Worm (Caenorhabditis elegans) whole organism, midembryonic: ENCODE data around the gene glo-1.

Experiments
- T22C8.4 ChIP-seq: fragments of 200-800 bp; sonication (Bioruptor generic); IDR thresholded peaks from 2 replicates; pipeline ENCODE4 v1.3.6; 2022; ENCODE audit warnings: missing genetic modification characterization, missing compliant biosample characterization
- cog-1 ChIP-seq: sonication (generic microtip); optimal IDR thresholded peaks from 2 replicates; lab custom pipeline; 2016; ENCODE audit warnings: missing genetic modification characterization, missing compliant biosample characterization
- flt-1 ChIP-seq: fragments of 200-800 bp; sonication (Bioruptor generic); IDR thresholded peaks from 2 replicates; pipeline ENCODE4 v1.3.6; 2022; ENCODE audit warnings: missing genetic modification characterization, missing compliant biosample characterization
- klf-2 ChIP-seq: fragments of 200-800 bp; sonication (Bioruptor generic); conservative IDR thresholded peaks from 2 replicates; pipeline ENCODE4 v1.3.6; 2022; ENCODE audit warnings: missing genetic modification reagents, missing genetic modification characterization, missing compliant biosample characterization
- med-1 ChIP-seq: sonication (generic microtip); optimal IDR thresholded peaks from 2 replicates; lab custom pipeline; 2017; ENCODE audit warnings: missing genetic modification characterization, mild to moderate bottlenecking, missing compliant biosample characterization, antibody characterized with exemption, missing genetic modification reagents; ENCODE audit not compliant: insufficient read depth
- ref-1 ChIP-seq: fragments of 200-800 bp; sonication (Bioruptor generic); conservative IDR thresholded peaks from 2 replicates; pipeline ENCODE4 v1.3.6; 2022; ENCODE audit warnings: missing genetic modification reagents, missing genetic modification characterization, missing compliant biosample characterization
- tab-1 ChIP-seq: fragments of 200-800 bp; sonication (Bioruptor generic); IDR thresholded peaks from 2 replicates; pipeline ENCODE4 v1.3.6; 2022; ENCODE audit warnings: missing genetic modification characterization, missing compliant biosample characterization
- ztf-23 ChIP-seq: fragments of 200-800 bp; sonication (Bioruptor generic); IDR thresholded peaks from 2 replicates; pipeline ENCODE4 v1.3.6; 2022; ENCODE audit warnings: missing genetic modification reagents, missing genetic modification characterization, missing compliant biosample characterization
- ztf-29 ChIP-seq: fragments of 200-800 bp; sonication (Bioruptor generic); IDR thresholded peaks from 2 replicates; pipeline ENCODE4 v1.3.6; 2022; ENCODE audit warnings: missing genetic modification reagents, missing genetic modification characterization, missing compliant biosample characterization

The glo-1 gene

ce11 chrX:9882112-9882511 lies at the start of gene glo-1:
glo-1 (minus strand) TSS chrX:9882212.
- no peak for TF ChIP-seq T22C8.4
- no peak for TF ChIP-seq ztf-23 (GFP tag; lab: Robert Waterston, UW)
- TF ChIP-seq med-1 (GFP tag; lab: Kevin White, UChicago): no peak
- TF ChIP-seq flt-1 (GFP tag; lab: Robert Waterston, UW): no peak
- TF ChIP-seq cog-1: no peak
- TF ChIP-seq tab-1: no peak
- no peak for TF ChIP-seq klf-2 (GFP tag; lab: Robert Waterston, UW)
- no peak for TF ChIP-seq ztf-29 (GFP tag; lab: Robert Waterston, UW)
- TF ChIP-seq ref-1 (GFP tag; lab: Robert Waterston, UW): no peak

DNA sequence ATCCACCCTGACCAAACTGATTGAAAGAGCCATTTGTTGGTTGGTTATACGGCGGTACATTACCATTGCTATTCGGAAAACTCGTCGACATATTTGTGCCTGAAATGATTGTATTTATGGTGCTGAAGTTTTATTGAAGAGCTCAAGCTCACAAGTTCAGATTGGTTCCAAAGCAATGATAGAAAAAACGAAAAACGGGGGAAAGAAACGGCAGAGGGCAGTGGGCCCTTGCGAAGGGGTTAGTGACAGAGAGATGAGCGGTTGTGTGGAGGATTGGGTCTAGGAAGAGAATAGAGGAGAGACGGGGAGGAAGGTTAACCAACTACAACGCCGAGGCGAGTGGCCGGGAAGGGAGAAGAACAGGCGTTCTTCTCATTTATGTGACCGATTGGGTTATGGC lies 49.4 kb upstream of the glo-1 start, which contains the start of gene nra-3:
nra-3 (minus strand) TSS at position 101 of the 400 bp plus-strand sequence.
- TF ChIP-seq ztf-29 (GFP tag; lab: Robert Waterston, UW) (no peak), ztf-23 (GFP tag; lab: Robert Waterston, UW) (peak; percentile 54; the same call in 1 of the 2 replicates)

- no peak for TF ChIP-seq ztf-29 (GFP tag; lab: Robert Waterston, UW)
- TF ChIP-seq klf-2 (GFP tag; lab: Robert Waterston, UW): no peak
- TF ChIP-seq T22C8.4: no peak
- TF ChIP-seq flt-1 (GFP tag; lab: Robert Waterston, UW): no peak
- no peak for TF ChIP-seq cog-1
- TF ChIP-seq tab-1: no peak
- no peak for TF ChIP-seq ztf-23 (GFP tag; lab: Robert Waterston, UW)
- TF ChIP-seq med-1 (GFP tag; lab: Kevin White, UChicago): no peak
- no peak for TF ChIP-seq ref-1 (GFP tag; lab: Robert Waterston, UW)
Observed at ce11 chrX:9927993-9928392, 46.0 kb upstream of the glo-1 start.

ce11 chrX:9924962-9925361 lies 43.0 kb upstream of the glo-1 start, which contains the start of gene ugt-23:
ugt-23 (minus strand) TSS chrX:9925173.
- TF ChIP-seq ref-1 (GFP tag; lab: Robert Waterston, UW): no peak
- no peak for TF ChIP-seq ztf-29 (GFP tag; lab: Robert Waterston, UW)
- TF ChIP-seq tab-1: no peak
- no peak for TF ChIP-seq flt-1 (GFP tag; lab: Robert Waterston, UW)
- no peak for TF ChIP-seq klf-2 (GFP tag; lab: Robert Waterston, UW)
- no peak for TF ChIP-seq T22C8.4
- TF ChIP-seq med-1 (GFP tag; lab: Kevin White, UChicago): no peak
- no peak for TF ChIP-seq ztf-23 (GFP tag; lab: Robert Waterston, UW)
- no peak for TF ChIP-seq cog-1

ce11 chrX:9921257-9921656 lies 39.2 kb upstream of the glo-1 start, which contains the start of gene C17G1.2:
C17G1.2 (plus strand) TSS chrX:9921557.
- no peak for TF ChIP-seq med-1 (GFP tag; lab: Kevin White, UChicago)
- TF ChIP-seq flt-1 (GFP tag; lab: Robert Waterston, UW): no peak
- TF ChIP-seq klf-2 (GFP tag; lab: Robert Waterston, UW): no peak
- no peak for TF ChIP-seq cog-1
- TF ChIP-seq ztf-29 (GFP tag; lab: Robert Waterston, UW): no peak
- no peak for TF ChIP-seq ztf-23 (GFP tag; lab: Robert Waterston, UW)
- no peak for TF ChIP-seq T22C8.4

ce11 chrX:9918997-9919396 lies 37.0 kb upstream of the glo-1 start, which contains the start of gene folr-1:
folr-1 (plus strand) TSS chrX:9919297.
- TF ChIP-seq ztf-29 (GFP tag; lab: Robert Waterston, UW): no peak
- no peak for TF ChIP-seq ztf-23 (GFP tag; lab: Robert Waterston, UW)
- TF ChIP-seq flt-1 (GFP tag; lab: Robert Waterston, UW): no peak
- TF ChIP-seq ref-1 (GFP tag; lab: Robert Waterston, UW): no peak
- TF ChIP-seq tab-1: no peak
- TF ChIP-seq klf-2 (GFP tag; lab: Robert Waterston, UW): no peak
- TF ChIP-seq cog-1: no peak
- no peak for TF ChIP-seq T22C8.4
- no peak for TF ChIP-seq med-1 (GFP tag; lab: Kevin White, UChicago)

DNA sequence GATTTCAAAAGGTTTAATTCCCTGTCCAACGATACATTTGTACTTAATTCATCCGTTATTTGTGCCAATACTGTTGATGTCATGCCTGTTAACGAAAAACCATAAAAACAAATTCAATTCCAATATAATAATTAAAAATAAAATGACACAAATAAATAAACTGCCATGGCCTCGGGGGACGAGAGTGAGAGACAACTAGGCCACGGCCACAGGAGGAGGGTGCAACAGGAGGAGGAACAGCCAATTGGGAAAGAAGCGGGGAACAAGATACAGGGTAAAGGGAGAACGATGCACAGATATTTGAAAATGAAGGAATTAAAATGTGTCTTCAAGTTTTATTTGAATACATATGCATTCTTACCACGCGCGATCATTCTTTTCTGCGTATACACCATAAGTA lies 35.4 kb upstream of the glo-1 start, which contains the start of gene F21G4.6:
F21G4.6 (minus strand) TSS at position 87 of the 400 bp plus-strand sequence.
- no peak for TF ChIP-seq ztf-29 (GFP tag; lab: Robert Waterston, UW)
- no peak for TF ChIP-seq cog-1
- TF ChIP-seq klf-2 (GFP tag; lab: Robert Waterston, UW): no peak
- no peak for TF ChIP-seq ref-1 (GFP tag; lab: Robert Waterston, UW)
- no peak for TF ChIP-seq flt-1 (GFP tag; lab: Robert Waterston, UW)
- no peak for TF ChIP-seq med-1 (GFP tag; lab: Kevin White, UChicago)
- TF ChIP-seq T22C8.4: no peak
- TF ChIP-seq ztf-23 (GFP tag; lab: Robert Waterston, UW): no peak
- TF ChIP-seq tab-1: no peak

DNA sequence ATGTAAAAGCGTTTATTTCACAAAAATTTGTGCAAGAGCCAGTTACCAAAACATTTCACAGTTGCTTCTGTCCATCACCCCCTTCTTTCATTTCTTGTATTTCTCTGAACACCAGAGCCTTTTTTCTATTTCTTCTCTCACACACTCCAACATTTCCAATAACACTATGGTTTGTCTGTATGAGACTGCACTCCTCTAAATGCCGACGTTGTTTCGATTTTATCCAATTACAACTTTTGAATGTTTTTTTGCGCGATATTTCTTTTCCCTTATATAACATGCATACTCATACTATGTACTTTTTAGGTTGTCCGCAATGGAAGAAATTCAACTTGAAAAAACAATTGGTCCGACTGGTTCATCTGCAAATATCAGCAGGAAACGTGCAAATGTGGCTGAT lies 23.8 kb upstream of the glo-1 start, which contains the start of gene F21G4.5:
F21G4.5 (plus strand) TSS at position 301 of the 400 bp plus-strand sequence.
- TF ChIP-seq ref-1 (GFP tag; lab: Robert Waterston, UW) (no peak), med-1 (GFP tag; lab: Kevin White, UChicago) (no peak)

DNA sequence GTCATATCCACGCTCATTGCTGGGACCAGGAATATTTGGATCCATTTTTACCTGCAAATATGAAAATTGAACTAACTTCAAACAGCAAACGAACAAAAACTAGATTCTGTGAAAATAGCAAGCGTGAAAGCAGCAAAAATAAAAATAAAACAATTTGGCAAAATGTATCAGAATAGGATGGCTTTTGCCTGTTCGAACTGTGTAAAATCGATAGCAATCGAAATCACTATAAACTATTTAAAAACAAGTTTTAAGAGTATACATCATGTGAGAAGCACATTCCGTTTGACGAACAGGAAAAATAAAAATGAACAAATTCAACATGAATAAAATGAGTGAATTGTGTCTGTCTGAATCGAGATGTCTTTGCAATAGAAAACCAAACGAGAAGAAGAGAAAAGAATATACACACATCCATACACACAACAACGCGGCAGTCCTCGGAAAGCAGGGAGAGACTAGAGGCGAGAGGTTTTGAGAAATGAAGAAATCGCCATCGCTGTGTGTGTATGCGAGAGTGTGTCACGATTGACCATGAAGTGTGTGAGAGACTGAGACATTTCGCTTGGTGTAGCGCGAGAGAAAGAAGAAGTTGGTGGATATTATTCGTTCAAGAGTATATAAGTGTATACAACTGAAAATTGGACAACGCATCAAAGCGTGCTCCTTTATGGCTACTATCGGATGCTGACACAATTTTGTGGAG lies 17.6 kb upstream of the glo-1 start, which contains the start of gene phf-34:
phf-34 (minus strand) TSS at position 51 of the 706 bp plus-strand sequence.
- TF ChIP-seq klf-2 (GFP tag; lab: Robert Waterston, UW) (no peak), med-1 (GFP tag; lab: Kevin White, UChicago) (no peak), cog-1 (peak; percentile 71), flt-1 (GFP tag; lab: Robert Waterston, UW) (no peak)

DNA sequence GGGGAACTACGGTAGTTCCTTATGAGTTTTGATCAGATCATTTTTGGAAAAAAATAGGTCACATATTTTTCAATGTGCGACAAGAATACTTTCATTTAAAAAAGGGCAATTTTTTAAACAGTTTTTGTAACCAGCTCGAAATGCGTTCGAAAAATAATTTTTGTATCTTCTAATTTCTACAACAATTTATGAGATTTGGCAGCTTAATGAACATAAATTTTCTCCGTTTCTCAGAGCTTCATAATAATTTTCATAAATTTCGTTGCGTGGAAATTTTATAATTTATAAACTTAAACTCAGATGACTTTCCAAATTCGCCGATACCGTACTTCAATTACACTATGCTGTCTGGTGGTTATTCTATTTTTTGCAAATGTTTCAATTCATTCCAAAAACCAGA lies 12.8 kb upstream of the glo-1 start, which contains the start of gene F21G4.3:
F21G4.3 (plus strand) TSS at position 301 of the 400 bp plus-strand sequence.
- no peak for TF ChIP-seq ztf-29 (GFP tag; lab: Robert Waterston, UW)
- TF ChIP-seq ref-1 (GFP tag; lab: Robert Waterston, UW): no peak
- TF ChIP-seq T22C8.4: no peak
- no peak for TF ChIP-seq klf-2 (GFP tag; lab: Robert Waterston, UW)
- TF ChIP-seq med-1 (GFP tag; lab: Kevin White, UChicago): no peak
- TF ChIP-seq ztf-23 (GFP tag; lab: Robert Waterston, UW): no peak
- no peak for TF ChIP-seq cog-1
- no peak for TF ChIP-seq tab-1
